Fruit fly (Drosophila melanogaster) whole organism, embryonic: Measurements from ENCODE around the gene CG15550.

Experiments
- Abd-B ChIP-seq: fragments of 200-800 bp; sonication (Bioruptor generic); optimal IDR thresholded peaks from 2 replicates; lab custom pipeline; 2018; ENCODE audit warnings: missing biosample characterization, mild to moderate bottlenecking, missing genetic modification characterization, moderate library complexity
- CG6854 ChIP-seq: fragments of 200-800 bp; sonication (Bioruptor generic); optimal IDR thresholded peaks from 3 replicates; lab custom pipeline; 2017; ENCODE audit warnings: missing biosample characterization, mild to moderate bottlenecking, missing genetic modification characterization
- gcm ChIP-seq: fragments of 200-800 bp; sonication (Bioruptor generic); optimal IDR thresholded peaks from 2 replicates; lab custom pipeline; 2019; ENCODE audit warnings: missing biosample characterization, mild to moderate bottlenecking, missing genetic modification characterization, moderate library complexity
- lbe ChIP-seq: fragments of 200-800 bp; sonication (Bioruptor generic); optimal IDR thresholded peaks from 2 replicates; lab custom pipeline; 2016; ENCODE audit warnings: missing biosample characterization, mild to moderate bottlenecking, missing genetic modification characterization

The CG15550 gene

dm6 chr3R:30887302-30887701 lies 49.6 kb downstream of the CG15550 start:
- TF ChIP-seq lbe (GFP tag; lab: Kevin White, UChicago), result peak; percentile 16
- TF ChIP-seq Abd-B (GFP tag; lab: Kevin White, UChicago), result no peak

- TF ChIP-seq CG6854 (GFP tag; lab: Kevin White, UChicago) (no peak), gcm (GFP tag; lab: Kevin White, UChicago) (peak; percentile 15)
These were observed 50.1 kb downstream of the CG15550 start for dm6 chr3R:30886850-30887249.
